Fruit fly (Drosophila melanogaster): ENCODE results near the gene CG6479.

DNA sequence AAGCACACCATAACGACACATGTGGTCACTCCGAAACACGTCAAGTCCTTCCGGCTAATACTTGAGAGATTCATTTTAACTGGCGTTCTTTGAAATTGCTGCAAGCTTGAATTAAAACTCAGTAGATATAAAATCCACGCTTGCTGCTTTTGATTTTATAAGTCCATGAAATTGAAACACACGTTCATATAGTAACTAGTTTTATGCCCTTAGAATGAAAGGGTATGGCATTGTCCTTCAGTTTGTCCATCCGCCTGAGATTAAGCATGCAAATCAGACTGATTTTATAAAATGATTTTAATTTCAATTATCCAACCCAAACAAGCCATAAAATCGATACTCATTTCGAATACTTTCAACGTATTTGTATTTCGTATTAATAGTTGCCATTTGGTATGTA lies 5.5 kb upstream of the CG6479 start, which contains the start of gene brv2:
- TF ChIP-seq tai (GFP tag; optimal IDR thresholded peaks at IDR 0.05) (no peak), fru (GFP tag; optimal IDR thresholded peaks at IDR 0.05) (no peak), Vsx2 (GFP tag; optimal IDR thresholded peaks at IDR 0.05; ENCODE audit: partially characterized antibody) (no peak), lola (GFP tag; optimal IDR thresholded peaks at IDR 0.05) (no peak), Hr83 (GFP tag; optimal IDR thresholded peaks at IDR 0.05; ENCODE audit: poor library complexity, severe bottlenecking) (no peak), foxo (GFP tag; optimal IDR thresholded peaks at IDR 0.05) (no peak), pan (optimal IDR thresholded peaks at IDR 0.05) (no peak), usp (GFP tag; optimal IDR thresholded peaks at IDR 0.05) (no peak), Hr78 (GFP tag; optimal IDR thresholded peaks at IDR 0.05) (no peak), ey (GFP tag; optimal IDR thresholded peaks at IDR 0.05) (no peak)

Data from whole organism, wandering third instar larva.